Worm (Caenorhabditis elegans) whole organism, L2 larva: ENCODE measurements around the gene nhr-102.
A peak's percentile ranks its signal among the peaks of the same experiment; 100 is the strongest.

Experiments
- C34F6.9 ChIP-seq: fragments of 150-350 bp; optimal IDR thresholded peaks from 2 replicates; lab custom pipeline; 2014; ENCODE audit warnings: missing biosample characterization, missing genetic modification characterization
- R02D3.7 ChIP-seq: fragments of 150-350 bp; optimal IDR thresholded peaks from 2 replicates; lab custom pipeline; 2014; ENCODE audit warnings: missing biosample characterization, missing genetic modification characterization
- Y55F3AM.14 ChIP-seq: fragments of 200-800 bp; sonication (Bioruptor generic); optimal IDR thresholded peaks from 2 replicates; lab custom pipeline; 2018; ENCODE audit warnings: mild to moderate bottlenecking, missing genetic modification characterization, missing compliant biosample characterization
- ZK546.5 ChIP-seq: sonication (generic microtip); optimal IDR thresholded peaks from 2 replicates; lab custom pipeline; 2017; ENCODE audit warnings: missing biosample characterization, missing genetic modification characterization
- alr-1 ChIP-seq: fragments of 150-350 bp; optimal IDR thresholded peaks from 2 replicates; lab custom pipeline; 2014; ENCODE audit warnings: missing biosample characterization, missing genetic modification characterization
- aly-2 ChIP-seq: fragments of 150-350 bp; optimal IDR thresholded peaks from 2 replicates; lab custom pipeline; 2014; ENCODE audit warnings: missing biosample characterization, missing genetic modification characterization
- ama-1 ChIP-seq: fragments of 150-350 bp; optimal IDR thresholded peaks from 2 replicates; lab custom pipeline; 2018; ENCODE audit warnings: inconsistent platforms
- blmp-1 ChIP-seq: sonication (generic microtip); optimal IDR thresholded peaks from 2 replicates; lab custom pipeline; 2017; ENCODE audit warnings: missing genetic modification characterization, mild to moderate bottlenecking, missing compliant biosample characterization, antibody characterized with exemption, moderate library complexity; ENCODE audit not compliant: insufficient read depth
- ceh-82 ChIP-seq: fragments of 150-350 bp; optimal IDR thresholded peaks from 2 replicates; lab custom pipeline; 2014; ENCODE audit warnings: missing biosample characterization, missing genetic modification characterization
- crh-2 ChIP-seq: sonication (generic microtip); optimal IDR thresholded peaks from 2 replicates; lab custom pipeline; 2017; ENCODE audit warnings: missing biosample characterization, missing genetic modification characterization
- dmd-4 ChIP-seq: sonication (generic microtip); optimal IDR thresholded peaks from 2 replicates; lab custom pipeline; 2017; ENCODE audit warnings: missing biosample characterization, missing genetic modification characterization
- egl-27 ChIP-seq: sonication (generic microtip); optimal IDR thresholded peaks from 3 replicates; lab custom pipeline; 2017; ENCODE audit warnings: missing biosample characterization, missing genetic modification reagents, missing genetic modification characterization
- elt-1 ChIP-seq: fragments of 150-350 bp; optimal IDR thresholded peaks from 2 replicates; lab custom pipeline; 2014; ENCODE audit warnings: missing biosample characterization, missing genetic modification characterization
- elt-3 ChIP-seq: sonication (generic microtip); optimal IDR thresholded peaks from 2 replicates; lab custom pipeline; 2017; ENCODE audit warnings: missing biosample characterization, missing genetic modification characterization
- fos-1 ChIP-seq: fragments of 150-350 bp; optimal IDR thresholded peaks from 2 replicates; lab custom pipeline; 2014; ENCODE audit warnings: missing biosample characterization, missing genetic modification characterization
- gmeb-1 ChIP-seq: fragments of 150-350 bp; optimal IDR thresholded peaks from 2 replicates; lab custom pipeline; 2014; ENCODE audit warnings: missing biosample characterization, missing genetic modification characterization
- lin-11 ChIP-seq: fragments of 150-350 bp; sonication (generic microtip); optimal IDR thresholded peaks from 2 replicates; lab custom pipeline; 2014; ENCODE audit warnings: missing biosample characterization, missing genetic modification characterization, inconsistent platforms, mixed read lengths
- lin-13 ChIP-seq: fragments of 150-350 bp; optimal IDR thresholded peaks from 2 replicates; lab custom pipeline; 2014; ENCODE audit warnings: missing biosample characterization, missing genetic modification reagents, missing genetic modification characterization
- lin-39 ChIP-seq: fragments of 150-350 bp; optimal IDR thresholded peaks from 2 replicates; lab custom pipeline; 2014; ENCODE audit warnings: missing biosample characterization, missing genetic modification reagents, missing genetic modification characterization
- lsy-2 ChIP-seq, 2 experiments: fragments of 150-350 bp in 1 of 2; sonication (generic microtip) in 1 of 2; optimal IDR thresholded peaks; 2 replicates each; lab custom pipeline; 2014 to 2017; ENCODE audit warnings: missing biosample characterization in 2 of 2, missing genetic modification characterization in 2 of 2
- mab-5 ChIP-seq: fragments of 150-350 bp; optimal IDR thresholded peaks from 2 replicates; lab custom pipeline; 2014; ENCODE audit warnings: missing biosample characterization, missing genetic modification characterization
- mbf-1 ChIP-seq: sonication (generic microtip); optimal IDR thresholded peaks from 2 replicates; lab custom pipeline; 2017; ENCODE audit warnings: missing biosample characterization, missing genetic modification characterization
- mdl-1 ChIP-seq, 2 experiments: fragments of 150-350 bp in 1 of 2; sonication (generic microtip) in 1 of 2; optimal IDR thresholded peaks; 2 replicates each; lab custom pipeline; 2017; ENCODE audit warnings: missing biosample characterization in 2 of 2, missing genetic modification characterization in 2 of 2
- nhr-10 ChIP-seq: sonication (generic microtip); optimal IDR thresholded peaks from 2 replicates; lab custom pipeline; 2017; ENCODE audit warnings: missing biosample characterization, missing genetic modification characterization
- nhr-12 ChIP-seq: fragments of 150-350 bp; optimal IDR thresholded peaks from 2 replicates; lab custom pipeline; 2014; ENCODE audit warnings: missing biosample characterization, missing genetic modification characterization
- nhr-129 ChIP-seq: fragments of 150-350 bp; optimal IDR thresholded peaks from 2 replicates; lab custom pipeline; 2014; ENCODE audit warnings: missing biosample characterization, missing genetic modification characterization
- nhr-23 ChIP-seq: fragments of 150-350 bp; optimal IDR thresholded peaks from 2 replicates; lab custom pipeline; 2014; ENCODE audit warnings: missing biosample characterization, missing genetic modification reagents, missing genetic modification characterization
- nhr-237 ChIP-seq: fragments of 150-350 bp; optimal IDR thresholded peaks from 2 replicates; lab custom pipeline; 2014; ENCODE audit warnings: missing biosample characterization, missing genetic modification characterization
- nhr-25 ChIP-seq: fragments of 150-350 bp; sonication (generic microtip); optimal IDR thresholded peaks from 3 replicates; lab custom pipeline; 2014; ENCODE audit warnings: missing biosample characterization, missing genetic modification characterization
- nhr-6 ChIP-seq: fragments of 150-350 bp; optimal IDR thresholded peaks from 2 replicates; lab custom pipeline; 2014; ENCODE audit warnings: missing biosample characterization, missing genetic modification characterization
- nhr-77 ChIP-seq: fragments of 150-350 bp; optimal IDR thresholded peaks from 2 replicates; lab custom pipeline; 2014; ENCODE audit warnings: missing biosample characterization, missing genetic modification characterization
- peb-1 ChIP-seq: fragments of 150-350 bp; optimal IDR thresholded peaks from 2 replicates; lab custom pipeline; 2014; ENCODE audit warnings: missing biosample characterization, missing genetic modification characterization
- sem-4 ChIP-seq: fragments of 150-350 bp; optimal IDR thresholded peaks from 2 replicates; lab custom pipeline; 2014; ENCODE audit warnings: missing biosample characterization, missing genetic modification reagents, missing genetic modification characterization
- skn-1 ChIP-seq: sonication (generic microtip); optimal IDR thresholded peaks from 2 replicates; lab custom pipeline; 2017; ENCODE audit warnings: missing biosample characterization, missing genetic modification characterization
- sma-3 ChIP-seq: sonication (generic microtip); optimal IDR thresholded peaks from 2 replicates; lab custom pipeline; 2016; ENCODE audit warnings: missing genetic modification reagents, missing genetic modification characterization, missing compliant biosample characterization
- sma-9 ChIP-seq, 2 experiments: fragments of 150-350 bp in 1 of 2; sonication (generic microtip) in 1 of 2; optimal IDR thresholded peaks; 2 replicates each; lab custom pipeline; 2014 to 2016; ENCODE audit warnings: missing genetic modification characterization in 2 of 2, mild to moderate bottlenecking in 1 of 2, missing biosample characterization in 1 of 2, missing compliant biosample characterization in 1 of 2, missing genetic modification reagents in 1 of 2, moderate library complexity in 1 of 2
- snpc-4 ChIP-seq: fragments of 150-350 bp; optimal IDR thresholded peaks from 2 replicates; lab custom pipeline; 2014; ENCODE audit warnings: missing biosample characterization, missing genetic modification characterization
- unc-39 ChIP-seq: fragments of 150-350 bp; optimal IDR thresholded peaks from 2 replicates; lab custom pipeline; 2014; ENCODE audit warnings: missing biosample characterization, missing genetic modification characterization
- unc-55 ChIP-seq: fragments of 150-350 bp; sonication (generic microtip); optimal IDR thresholded peaks from 3 replicates; lab custom pipeline; 2014; ENCODE audit warnings: missing biosample characterization, missing genetic modification reagents, missing genetic modification characterization
- unc-62 ChIP-seq: fragments of 150-350 bp; optimal IDR thresholded peaks from 2 replicates; lab custom pipeline; 2014; ENCODE audit warnings: missing biosample characterization, missing genetic modification reagents, missing genetic modification characterization
- zag-1 ChIP-seq: fragments of 150-350 bp; optimal IDR thresholded peaks from 2 replicates; lab custom pipeline; 2014; ENCODE audit warnings: missing biosample characterization, missing genetic modification characterization
- ztf-1 ChIP-seq: fragments of 200-800 bp; sonication (Bioruptor generic); conservative IDR thresholded peaks from 2 replicates; pipeline ENCODE4 v1.3.6; 2022; ENCODE audit warnings: missing genetic modification characterization, missing compliant biosample characterization
- ztf-11 ChIP-seq: sonication (generic microtip); optimal IDR thresholded peaks from 2 replicates; lab custom pipeline; 2017; ENCODE audit warnings: missing biosample characterization, missing genetic modification characterization
- ztf-4 ChIP-seq: fragments of 150-350 bp; optimal IDR thresholded peaks from 2 replicates; lab custom pipeline; 2014; ENCODE audit warnings: missing biosample characterization, missing genetic modification characterization

nhr-102 gene

DNA sequence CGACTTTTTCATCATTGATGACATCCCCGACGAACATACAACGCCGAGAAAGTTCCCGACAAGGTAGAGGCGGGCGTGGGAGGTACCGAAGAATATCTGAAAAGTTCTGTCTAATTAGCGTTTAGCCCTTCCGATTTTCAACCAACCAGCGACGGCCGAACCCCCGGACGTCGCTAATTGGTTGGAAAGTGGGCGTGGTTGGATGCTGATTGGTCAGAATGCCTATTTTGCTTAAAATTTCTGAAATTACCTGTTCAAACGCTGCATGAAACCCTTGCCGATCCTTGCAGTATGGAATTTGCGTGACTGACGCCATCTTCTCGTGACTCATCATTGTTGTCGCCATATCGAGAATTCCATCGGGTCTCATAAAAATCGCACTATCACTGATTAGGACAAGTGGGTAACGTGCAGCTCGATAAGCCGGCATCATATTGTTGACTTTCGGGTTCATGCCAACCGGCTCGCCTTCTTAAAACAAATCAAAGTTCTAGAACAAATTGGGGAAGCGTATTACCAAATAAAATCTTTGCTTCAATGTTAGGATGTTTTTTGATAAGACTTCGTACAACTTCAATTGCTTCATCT lies 11.6 kb upstream of the nhr-102 start:
- TF ChIP-seq unc-39 (tag; lab: Kevin White, UChicago) (no peak), sma-9 (GFP tag; optimal IDR thresholded peaks at IDR 0.05; lab: Kevin White, UChicago) (peak; percentile 71), sma-9 (tag; optimal IDR thresholded peaks at IDR 0.05; lab: Kevin White, UChicago) (no peak), lin-13 (GFP tag; lab: Kevin White, UChicago) (no peak), nhr-129 (tag; lab: Kevin White, UChicago) (peak; percentile 29), fos-1 (tag; lab: Kevin White, UChicago) (peak; percentile 93), nhr-10 (tag; lab: Kevin White, UChicago) (no peak), gmeb-1 (tag; lab: Kevin White, UChicago) (peak; percentile 25)

DNA sequence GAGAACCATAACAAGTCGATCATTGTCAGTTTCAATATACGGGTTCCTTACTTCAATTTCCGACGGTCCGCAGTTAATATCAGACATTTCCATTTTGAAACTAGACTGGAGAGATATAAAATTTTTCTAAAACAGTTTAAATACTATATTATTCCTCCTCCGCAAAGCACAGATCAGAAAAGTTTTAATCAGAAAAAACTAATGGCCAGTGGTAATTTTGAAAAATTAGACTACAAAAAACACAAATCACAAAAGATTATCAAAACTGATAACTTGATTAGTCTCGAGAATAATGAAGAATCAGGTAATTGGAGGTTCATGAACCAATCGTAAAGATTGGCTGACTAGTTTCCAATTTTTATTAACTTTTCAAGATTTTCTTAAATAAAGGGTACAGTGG lies 9.8 kb upstream of the nhr-102 start, which contains the start of gene T06C12.9:
Gene T06C12.9, minus strand, starts transcription at position 101 of the 400 bp plus-strand sequence.
- TF ChIP-seq gmeb-1 (tag; lab: Kevin White, UChicago) (no peak), snpc-4 (tag; lab: Kevin White, UChicago) (no peak)

DNA sequence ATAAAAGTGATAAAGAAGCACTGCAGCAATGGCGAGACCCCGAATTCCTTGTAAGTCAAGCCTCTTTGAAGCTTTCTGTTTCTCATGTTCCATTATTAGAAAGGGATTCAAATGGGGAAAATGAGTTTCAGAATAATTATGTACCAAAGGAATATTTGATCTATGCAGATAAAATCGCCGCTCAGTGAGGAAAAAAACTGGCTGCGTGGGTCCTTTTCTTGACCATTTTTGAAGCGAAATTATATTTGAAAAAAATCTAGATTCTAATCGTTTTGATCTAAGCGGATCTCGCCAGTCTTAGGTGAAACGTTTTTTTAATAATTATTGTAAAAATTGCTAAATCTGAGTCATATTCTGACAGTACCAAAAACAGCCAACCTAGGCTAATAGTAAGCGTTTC lies 8.5 kb upstream of the nhr-102 start, which contains the start of gene oac-42:
Gene oac-42, minus strand, starts transcription at position 101 of the 400 bp plus-strand sequence.
- TF ChIP-seq C34F6.9 (tag; lab: Kevin White, UChicago) (no peak), sma-3 (GFP tag; lab: Kevin White, UChicago) (no peak), nhr-6 (tag; lab: Kevin White, UChicago) (no peak), ztf-11 (tag; lab: Kevin White, UChicago) (no peak), gmeb-1 (tag; lab: Kevin White, UChicago) (no peak), ztf-1 (GFP tag; lab: Robert Waterston, UW) (no peak)

DNA sequence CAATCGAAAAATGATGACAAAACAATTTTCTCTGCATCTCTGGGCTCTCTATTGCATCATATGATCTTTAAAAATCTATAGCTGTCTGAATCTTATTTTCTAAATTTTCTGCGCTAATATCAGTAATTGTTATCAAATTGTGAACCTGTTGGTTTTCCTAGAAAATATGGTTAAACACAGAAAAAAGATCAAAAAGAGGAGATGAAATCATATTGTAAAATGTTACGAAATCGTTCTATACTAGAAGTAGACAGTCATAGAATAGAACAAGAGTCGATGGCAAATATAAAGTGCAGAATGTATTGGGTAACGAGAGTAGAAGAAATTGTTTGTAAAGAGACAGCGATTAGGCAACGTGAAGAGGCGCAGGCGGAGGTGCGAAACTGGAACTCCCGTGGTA lies 4.5 kb upstream of the nhr-102 start:
- peak; percentile 47 for TF ChIP-seq nhr-25
- peak; percentile 19 for TF ChIP-seq lin-13 (GFP tag; lab: Kevin White, UChicago)
- TF ChIP-seq unc-39 (tag; lab: Kevin White, UChicago) = no peak
- TF ChIP-seq elt-3 (tag; lab: Kevin White, UChicago) = no peak
- no peak for TF ChIP-seq ZK546.5 (tag; lab: Kevin White, UChicago)
- no peak for TF ChIP-seq lin-11
- peak in 1 of 2 experiments; percentile 9 for TF ChIP-seq lsy-2 (tag; optimal IDR thresholded peaks at IDR 0.05; lab: Kevin White, UChicago)
- TF ChIP-seq nhr-129 (tag; lab: Kevin White, UChicago) = peak; percentile 94
- peak; percentile 10 for TF ChIP-seq sma-9 (GFP tag; optimal IDR thresholded peaks at IDR 0.05; lab: Kevin White, UChicago)
- no peak for TF ChIP-seq sma-9 (tag; optimal IDR thresholded peaks at IDR 0.05; lab: Kevin White, UChicago)
- no peak for TF ChIP-seq unc-62
- no peak for TF ChIP-seq ztf-1 (GFP tag; lab: Robert Waterston, UW)
- TF ChIP-seq Y55F3AM.14 (GFP tag; lab: Kevin White, UChicago) = no peak
- TF ChIP-seq mbf-1 (tag; lab: Kevin White, UChicago) = no peak
- TF ChIP-seq aly-2 = no peak
- TF ChIP-seq mab-5 = no peak
- no peak for TF ChIP-seq nhr-23 (tag; lab: Kevin White, UChicago)
- peak; percentile 57 for TF ChIP-seq unc-55
- no peak for TF ChIP-seq nhr-237 (tag; lab: Kevin White, UChicago)
- TF ChIP-seq ztf-11 (tag; lab: Kevin White, UChicago) = no peak
- TF ChIP-seq peb-1 = no peak
- TF ChIP-seq lin-39 (tag; lab: Kevin White, UChicago) = no peak
- TF ChIP-seq nhr-77 = no peak
- TF ChIP-seq elt-1 = no peak
- peak; percentile 73 for TF ChIP-seq C34F6.9 (tag; lab: Kevin White, UChicago)
- TF ChIP-seq blmp-1 (tag; lab: Kevin White, UChicago) = peak; percentile 5
- TF ChIP-seq snpc-4 (tag; lab: Kevin White, UChicago) = no peak
- peak; percentile 98 for TF ChIP-seq skn-1 (tag; lab: Kevin White, UChicago)
- peak; percentile 25 for TF ChIP-seq gmeb-1 (tag; lab: Kevin White, UChicago)
- no peak for TF ChIP-seq mdl-1 (tag; optimal IDR thresholded peaks at IDR 0.05; lab: Kevin White, UChicago)
- no peak for TF ChIP-seq ama-1
- TF ChIP-seq nhr-10 (tag; lab: Kevin White, UChicago) = no peak
- no peak for TF ChIP-seq egl-27 (tag; lab: Kevin White, UChicago)
- no peak for TF ChIP-seq zag-1 (tag; lab: Kevin White, UChicago)
- no peak for TF ChIP-seq nhr-12 (tag; lab: Kevin White, UChicago)
- no peak for TF ChIP-seq ceh-82 (tag; lab: Kevin White, UChicago)
- TF ChIP-seq R02D3.7 (tag; lab: Kevin White, UChicago) = no peak
- TF ChIP-seq crh-2 (tag; lab: Kevin White, UChicago) = peak; percentile 79
- TF ChIP-seq ztf-4 = no peak
- TF ChIP-seq dmd-4 (tag; lab: Kevin White, UChicago) = no peak
- TF ChIP-seq fos-1 (tag; lab: Kevin White, UChicago) = peak; percentile 85
- TF ChIP-seq sem-4 (tag; lab: Kevin White, UChicago) = no peak
- TF ChIP-seq alr-1 = no peak
- peak; percentile 54 for TF ChIP-seq sma-3 (GFP tag; lab: Kevin White, UChicago)
